Worm (Caenorhabditis elegans): ENCODE measurements around the gene T19H12.2.

The T19H12.2 gene

DNA sequence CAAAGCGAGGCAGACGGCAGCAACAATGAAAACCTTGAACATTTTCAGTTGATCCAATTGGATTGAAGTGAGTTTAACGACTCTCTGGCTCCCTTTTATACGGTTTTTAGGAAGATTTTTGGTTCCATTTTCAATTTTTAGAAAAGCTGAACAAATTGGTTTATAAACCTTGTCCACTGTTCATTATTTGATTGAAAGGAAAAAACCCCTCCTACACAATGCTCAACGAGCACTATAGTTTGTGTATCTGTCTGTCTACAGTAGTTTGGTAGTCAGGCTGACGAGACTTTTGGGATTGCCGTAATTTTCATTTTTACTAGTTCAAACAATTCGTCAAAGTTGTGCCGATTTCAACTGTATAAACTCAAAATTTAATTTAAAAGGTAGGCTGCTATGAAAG lies 11.0 kb upstream of the T19H12.2 start, which contains the start of gene T19H12.15:
Gene T19H12.15 (minus strand): TSS at position 101 of the 400 bp plus-strand sequence.
- TF ChIP-seq mep-1 (tag; optimal IDR thresholded peaks at IDR 0.05) (no peak), nhr-76 (tag; optimal IDR thresholded peaks at IDR 0.05) (no peak), ceh-39 (tag; optimal IDR thresholded peaks at IDR 0.05) (no peak), flh-1 (GFP tag; optimal IDR thresholded peaks at IDR 0.05) (no peak), unc-120 (tag; optimal IDR thresholded peaks at IDR 0.05; ENCODE audit: poor library complexity, severe bottlenecking) (no peak), ces-1 (GFP tag; optimal IDR thresholded peaks at IDR 0.05) (no peak), cnd-1 (tag; optimal IDR thresholded peaks at IDR 0.05) (no peak), elt-1 (tag; optimal IDR thresholded peaks at IDR 0.05; ENCODE audit: borderline replicate concordance, insufficient read depth) (no peak), nhr-237 (tag; optimal IDR thresholded peaks at IDR 0.05) (no peak)

DNA sequence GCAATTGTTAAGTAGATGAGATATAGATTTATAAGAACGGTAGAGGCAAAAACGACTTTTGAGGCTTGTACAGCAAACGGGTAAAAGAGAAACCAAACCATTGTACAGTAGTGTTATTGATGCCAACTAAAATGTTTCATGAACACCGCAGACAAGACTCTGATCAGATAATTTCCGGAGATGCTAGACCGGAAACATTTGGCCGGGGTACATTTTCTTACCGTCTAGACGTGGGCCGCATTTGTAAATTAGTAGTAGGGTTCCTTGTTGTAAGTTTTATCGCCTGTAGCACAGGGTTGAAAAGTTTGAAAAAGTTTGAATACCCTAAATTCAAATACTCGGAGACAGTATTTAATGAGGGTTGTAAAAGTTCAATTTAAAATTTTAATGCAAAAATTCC lies 8.9 kb upstream of the T19H12.2 start, which contains the start of gene str-32:
Gene str-32 (minus strand): TSS at position 101 of the 400 bp plus-strand sequence.
- no peak for TF ChIP-seq lin-32 (GFP tag; optimal IDR thresholded peaks at IDR 0.05)
- no peak for TF ChIP-seq cnd-1 (tag; optimal IDR thresholded peaks at IDR 0.05)
- TF ChIP-seq elt-3 (tag; optimal IDR thresholded peaks at IDR 0.05), result no peak
- no peak for TF ChIP-seq ceh-83 (GFP tag; optimal IDR thresholded peaks at IDR 0.05)
- no peak for TF ChIP-seq pha-4 (tag; optimal IDR thresholded peaks at IDR 0.05)
- TF ChIP-seq bed-3 (GFP tag; optimal IDR thresholded peaks at IDR 0.05), result no peak
- no peak for TF ChIP-seq blmp-1 (tag; optimal IDR thresholded peaks at IDR 0.05)
- no peak for TF ChIP-seq nhr-2 (tag; optimal IDR thresholded peaks at IDR 0.05)
- no peak for TF ChIP-seq nhr-12 (tag; optimal IDR thresholded peaks at IDR 0.05)
- no peak for TF ChIP-seq mls-2 (tag; optimal IDR thresholded peaks at IDR 0.05)

ce11 chrV:4884490-4884889 lies 5.7 kb upstream of the T19H12.2 start, which contains the start of gene T19H12.12:
T19H12.12 (plus strand) TSS chrV:4884790.
- no peak for TF ChIP-seq hlh-1 (tag; optimal IDR thresholded peaks at IDR 0.05)
- no peak for TF ChIP-seq bed-3 (GFP tag; optimal IDR thresholded peaks at IDR 0.05)

DNA sequence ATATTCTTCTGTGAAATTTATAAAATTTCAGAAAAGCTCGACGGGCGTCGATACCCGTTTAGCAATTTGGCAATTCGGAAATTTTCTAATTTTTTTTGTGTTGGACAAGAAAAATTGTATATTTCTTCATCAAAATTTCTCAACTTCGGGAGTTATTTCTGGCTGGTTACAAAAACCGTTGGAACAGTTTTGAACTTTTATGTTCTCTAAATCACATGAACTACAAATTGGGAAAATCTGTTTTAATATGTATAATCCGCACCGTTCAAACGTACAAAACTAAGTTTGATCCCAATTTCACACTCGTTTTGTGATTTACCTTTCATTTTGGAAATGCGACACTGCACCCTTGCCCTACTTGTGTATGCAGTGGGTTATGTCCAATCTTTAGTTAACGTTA lies 4.9 kb upstream of the T19H12.2 start, which contains the start of gene T19H12.3:
Gene T19H12.3 (plus strand): TSS at position 301 of the 400 bp plus-strand sequence.
- no peak for TF ChIP-seq flh-1 (GFP tag; optimal IDR thresholded peaks at IDR 0.05)
- TF ChIP-seq zip-8 (tag; optimal IDR thresholded peaks at IDR 0.05), result no peak
- TF ChIP-seq elt-1 (tag; optimal IDR thresholded peaks at IDR 0.05; ENCODE audit: borderline replicate concordance, insufficient read depth), result no peak
- TF ChIP-seq elt-3 (tag; optimal IDR thresholded peaks at IDR 0.05), result no peak
- no peak for TF ChIP-seq M03D4.4 (tag; optimal IDR thresholded peaks at IDR 0.05)
- no peak for TF ChIP-seq cnd-1 (tag; optimal IDR thresholded peaks at IDR 0.05)
- no peak for TF ChIP-seq ham-2 (GFP tag; optimal IDR thresholded peaks at IDR 0.05)
- no peak for TF ChIP-seq nhr-28 (tag; optimal IDR thresholded peaks at IDR 0.05)
- TF ChIP-seq ceh-83 (GFP tag; optimal IDR thresholded peaks at IDR 0.05), result no peak
- TF ChIP-seq ces-1 (GFP tag; optimal IDR thresholded peaks at IDR 0.05), result no peak
- no peak for TF ChIP-seq bed-3 (GFP tag; optimal IDR thresholded peaks at IDR 0.05)
- TF ChIP-seq mab-5 (tag; optimal IDR thresholded peaks at IDR 0.05), result no peak
- TF ChIP-seq tbx-8 (GFP tag; optimal IDR thresholded peaks at IDR 0.05), result no peak
- TF ChIP-seq nhr-76 (tag; optimal IDR thresholded peaks at IDR 0.05), result no peak
- TF ChIP-seq lin-32 (GFP tag; optimal IDR thresholded peaks at IDR 0.05), result no peak

- no peak for TF ChIP-seq tbx-8 (GFP tag; optimal IDR thresholded peaks at IDR 0.05)
- no peak for TF ChIP-seq nhr-2 (tag; optimal IDR thresholded peaks at IDR 0.05)
- TF ChIP-seq unc-39 (tag; optimal IDR thresholded peaks at IDR 0.05), result no peak
- no peak for TF ChIP-seq sptf-1 (tag; optimal IDR thresholded peaks at IDR 0.05)
- no peak for TF ChIP-seq snpc-4 (tag; optimal IDR thresholded peaks at IDR 0.05)
Measured at ce11 chrV:4889477-4889876, 752 bp upstream of the T19H12.2 start, which contains the start of gene ugt-12. ugt-12 (minus strand) TSS chrV:4889629.

DNA sequence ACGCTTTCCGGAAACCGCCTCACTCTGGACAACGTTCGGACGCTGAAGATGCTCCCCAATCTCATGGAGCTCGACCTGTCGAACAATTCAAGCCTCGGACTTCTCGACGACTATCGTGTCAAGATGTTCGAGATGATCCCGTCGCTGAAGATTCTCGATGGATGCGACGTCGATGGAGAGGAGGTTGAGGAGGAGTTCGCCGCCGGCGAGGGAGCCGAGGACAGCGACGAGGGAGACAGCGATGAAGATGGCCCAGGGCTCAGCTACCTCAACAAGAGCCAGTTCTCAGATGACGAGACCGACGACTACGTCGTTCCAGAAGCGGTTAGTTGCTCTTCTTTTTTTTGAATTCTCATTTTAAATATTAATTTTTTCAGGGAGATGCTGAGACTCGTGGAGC lies 552 bp downstream of the T19H12.2 start:
- TF ChIP-seq ceh-39 (tag; optimal IDR thresholded peaks at IDR 0.05) (no peak), ces-1 (GFP tag; optimal IDR thresholded peaks at IDR 0.05) (no peak), sptf-1 (tag; optimal IDR thresholded peaks at IDR 0.05) (no peak), nhr-28 (tag; optimal IDR thresholded peaks at IDR 0.05) (no peak), elt-1 (tag; optimal IDR thresholded peaks at IDR 0.05; ENCODE audit: borderline replicate concordance, insufficient read depth) (no peak)
